Worm (Caenorhabditis elegans): ENCODE results near the gene unc-8.

DNA sequence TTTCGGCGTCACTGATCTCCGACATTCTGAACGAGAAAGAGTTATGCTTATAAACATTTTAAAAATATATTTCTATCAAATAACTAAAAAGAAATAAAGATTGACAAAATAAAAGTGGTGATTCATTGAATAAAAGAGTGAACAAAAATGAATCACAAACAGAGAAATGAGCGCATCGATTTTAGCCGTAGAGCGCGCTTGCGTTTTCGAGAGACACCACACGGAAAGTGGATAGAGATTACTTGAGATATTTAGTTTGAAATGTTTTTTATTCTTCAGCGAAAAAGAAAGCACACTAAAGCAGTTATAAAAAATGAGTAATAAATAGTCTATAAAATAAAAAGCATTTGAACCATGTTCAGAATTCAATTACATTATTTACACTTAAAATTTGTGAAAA, 33.2 kb downstream of the unc-8 start, which contains the start of gene cap-1:
- peak in 2 of 6 experiments; percentile 5 to 82 for TF ChIP-seq elt-3 (tag; optimal IDR thresholded peaks at IDR 0.05)
- TF ChIP-seq skn-1 (tag; optimal IDR thresholded peaks at IDR 0.05) = peak; percentile 66
- TF ChIP-seq tlp-1 (tag; optimal IDR thresholded peaks at IDR 0.05) = no peak
- no peak for TF ChIP-seq egl-27 (tag; optimal IDR thresholded peaks at IDR 0.05)
- peak; percentile 54 to 78 for TF ChIP-seq lin-35 (GFP tag; optimal IDR thresholded peaks at IDR 0.05)
- peak; percentile 46 for TF ChIP-seq snpc-4 (tag; optimal IDR thresholded peaks at IDR 0.05)
- no peak for TF ChIP-seq nhr-84 (tag; optimal IDR thresholded peaks at IDR 0.05)
- TF ChIP-seq fkh-8 (tag; optimal IDR thresholded peaks at IDR 0.05) = peak; percentile 68
- TF ChIP-seq alr-1 (tag; optimal IDR thresholded peaks at IDR 0.05; ENCODE audit: borderline replicate concordance) = no peak

All from whole organism, L1 larva.